ENCODE assay signal across 4 fruit fly cellular contexts in genomic region chr2L:14024051-14024745, dm6.
TF ChIP-seq lines count a peak whose summit lies in the region.

No protein-coding gene starts in this region.

TF ChIP-seq in whole organism, adult, 20 proteins besides CTCF, POLR2A, EP300 and RAD21 (continued from another document):
- TF ChIP-seq toe (GFP tag; optimal IDR thresholded peaks at IDR 0.05; lab: Kevin White, UChicago) (peak; percentile 85), CG7045 (GFP tag; optimal IDR thresholded peaks at IDR 0.05; lab: Kevin White, UChicago) (peak; percentile 97)

TF ChIP-seq in whole organism, embryonic, 481 proteins besides CTCF, POLR2A, EP300 and RAD21 (continued from another document and continues in another):
- TF ChIP-seq CrebB (tag; optimal IDR thresholded peaks at IDR 0.05; lab: Kevin White, UChicago) (peak; percentile 100), CG17912 (GFP tag; optimal IDR thresholded peaks at IDR 0.05; lab: Kevin White, UChicago) (peak; percentile 100), CG4854 (GFP tag; optimal IDR thresholded peaks at IDR 0.05; lab: Kevin White, UChicago) (peak; percentile 99), CG11723 (GFP tag; optimal IDR thresholded peaks at IDR 0.05; lab: Kevin White, UChicago) (peak; percentile 100), lov (optimal IDR thresholded peaks at IDR 0.05; lab: Kevin White, UChicago) (no peak), lov (GFP tag; IDR thresholded peaks at IDR 0.05; lab: Robert Waterston, UW) (peak; percentile 99), H15 (GFP tag; IDR thresholded peaks at IDR 0.05; lab: Robert Waterston, UW) (peak; percentile 98), CG14667 (GFP tag; IDR thresholded peaks at IDR 0.05; lab: Robert Waterston, UW) (peak; percentile 92), tna (GFP tag; IDR thresholded peaks at IDR 0.05; lab: Robert Waterston, UW; ENCODE audit: partially characterized antibody) (0 out of 2 replicates have a peak, but pooled peaks have one; percentile 35), MESR4 (GFP tag; optimal IDR thresholded peaks at IDR 0.05; lab: Kevin White, UChicago) (peak; percentile 77), onecut (GFP tag; IDR thresholded peaks at IDR 0.05; lab: Robert Waterston, UW) (peak; percentile 98), CG31365 (tag; optimal IDR thresholded peaks at IDR 0.05; lab: Kevin White, UChicago) (peak; percentile 96), CG14050 (GFP tag; IDR thresholded peaks at IDR 0.05; lab: Robert Waterston, UW) (peak; percentile 97), nom (GFP tag; optimal IDR thresholded peaks at IDR 0.05; lab: Kevin White, UChicago) (peak; percentile 81), lmd (GFP tag; IDR thresholded peaks at IDR 0.05; lab: Robert Waterston, UW) (peak; percentile 89), CG34376 (GFP tag; optimal IDR thresholded peaks at IDR 0.05; lab: Kevin White, UChicago) (peak; percentile 99), Adf1 (GFP tag; IDR thresholded peaks at IDR 0.05; lab: Robert Waterston, UW) (peak; percentile 87), Hand (GFP tag; optimal IDR thresholded peaks at IDR 0.05; lab: Kevin White, UChicago) (peak; percentile 98), HmgD (GFP tag; optimal IDR thresholded peaks at IDR 0.05; lab: Kevin White, UChicago) (peak; percentile 99), mld (GFP tag; IDR thresholded peaks at IDR 0.05; lab: Robert Waterston, UW; ENCODE audit: partially characterized antibody) (peak; percentile 38; the same call in 1 of the 3 replicates), CG10274 (GFP tag; optimal IDR thresholded peaks at IDR 0.05; lab: Kevin White, UChicago) (peak; percentile 96), Ada2b (GFP tag; IDR thresholded peaks at IDR 0.05; lab: Robert Waterston, UW) (peak; percentile 96), Sry-β (GFP tag; optimal IDR thresholded peaks at IDR 0.05; lab: Kevin White, UChicago) (peak; percentile 85), CG12659 (GFP tag; optimal IDR thresholded peaks at IDR 0.05; lab: Kevin White, UChicago) (peak; percentile 100), Atf3 (GFP tag; optimal IDR thresholded peaks at IDR 0.05; lab: Kevin White, UChicago) (peak; percentile 99), CG32532 (GFP tag; IDR thresholded peaks at IDR 0.05; lab: Robert Waterston, UW) (peak; percentile 88), CG10654 (GFP tag; optimal IDR thresholded peaks at IDR 0.05; lab: Kevin White, UChicago) (peak; percentile 100), CG10267 (tag; optimal IDR thresholded peaks at IDR 0.05; lab: Kevin White, UChicago) (peak; percentile 88), Blimp-1 (GFP tag; optimal IDR thresholded peaks at IDR 0.05; lab: Kevin White, UChicago) (peak; percentile 99), ttk (GFP tag; IDR thresholded peaks at IDR 0.05; lab: Robert Waterston, UW) (peak; percentile 94), Ravus (GFP tag; IDR thresholded peaks at IDR 0.05; lab: Robert Waterston, UW) (peak; percentile 93), CG15011 (GFP tag; optimal IDR thresholded peaks at IDR 0.05; lab: Kevin White, UChicago) (peak; percentile 100), CG3281 (GFP tag; optimal IDR thresholded peaks at IDR 0.05; lab: Kevin White, UChicago) (peak; percentile 99), tll (GFP tag; optimal IDR thresholded peaks at IDR 0.05; lab: Kevin White, UChicago) (peak in 1 of 2 experiments; percentile 89), bowl (GFP tag; IDR thresholded peaks at IDR 0.05; lab: Robert Waterston, UW) (peak; percentile 96), schlank (tag; optimal IDR thresholded peaks at IDR 0.05; lab: Kevin White, UChicago) (peak; percentile 100), CG8359 (GFP tag; optimal IDR thresholded peaks at IDR 0.05; lab: Kevin White, UChicago; ENCODE audit: borderline replicate concordance) (peak; percentile 97), ap (GFP tag; IDR thresholded peaks at IDR 0.05; lab: Robert Waterston, UW) (peak; percentile 98), row (GFP tag; IDR thresholded peaks at IDR 0.05; lab: Robert Waterston, UW) (peak; percentile 19; the same call in 2 of the 3 replicates), Trl (optimal IDR thresholded peaks at IDR 0.05; lab: Kevin White, UChicago) (peak in 1 of 2 experiments; percentile 69), Trl (GFP tag; optimal IDR thresholded peaks at IDR 0.05; lab: Kevin White, UChicago) (peak; percentile 100)

TF ChIP-seq in whole organism, prepupa, 60 proteins besides CTCF, POLR2A, EP300 and RAD21 (continued from another document):
- peak; percentile 88 for TF ChIP-seq eg (GFP tag; IDR thresholded peaks at IDR 0.05; lab: Robert Waterston, UW)
- TF ChIP-seq CG8319 (GFP tag; optimal IDR thresholded peaks at IDR 0.05; lab: Kevin White, UChicago): peak; percentile 51
- peak; percentile 60 for TF ChIP-seq Eip75B (GFP tag; optimal IDR thresholded peaks at IDR 0.05; lab: Kevin White, UChicago)
- TF ChIP-seq spab (GFP tag; optimal IDR thresholded peaks at IDR 0.05; lab: Kevin White, UChicago): peak; percentile 74
- peak; percentile 100 for TF ChIP-seq fkh (GFP tag; optimal IDR thresholded peaks at IDR 0.05; lab: Kevin White, UChicago)
- peak; percentile 68 for TF ChIP-seq CG6276 (GFP tag; optimal IDR thresholded peaks at IDR 0.05; lab: Kevin White, UChicago)
- TF ChIP-seq Hr38 (GFP tag; optimal IDR thresholded peaks at IDR 0.05; lab: Kevin White, UChicago): peak; percentile 85
- TF ChIP-seq CG6163 (GFP tag; IDR thresholded peaks at IDR 0.05; lab: Robert Waterston, UW): peak; percentile 91
- TF ChIP-seq CG15336 (GFP tag; IDR thresholded peaks at IDR 0.05; lab: Robert Waterston, UW): peak; percentile 59
- TF ChIP-seq svp (GFP tag; lab: Kevin White, UChicago): peak; percentile 69
- TF ChIP-seq Eip93F (GFP tag; optimal IDR thresholded peaks at IDR 0.05; lab: Kevin White, UChicago): no peak
- peak; percentile 31 for TF ChIP-seq CG3032 (tag; optimal IDR thresholded peaks at IDR 0.05; lab: Kevin White, UChicago)
- peak; percentile 75 for TF ChIP-seq CG6808 (GFP tag; optimal IDR thresholded peaks at IDR 0.05; lab: Kevin White, UChicago)
- no peak for TF ChIP-seq CG11902 (GFP tag; optimal IDR thresholded peaks at IDR 0.05; lab: Kevin White, UChicago)
- TF ChIP-seq net (GFP tag; optimal IDR thresholded peaks at IDR 0.05; lab: Kevin White, UChicago): peak; percentile 69
- peak; percentile 63 for TF ChIP-seq CG11294 (GFP tag; IDR thresholded peaks at IDR 0.05; lab: Robert Waterston, UW)
- no peak for TF ChIP-seq Sox15 (GFP tag; optimal IDR thresholded peaks at IDR 0.05; lab: Kevin White, UChicago)
- TF ChIP-seq OdsH (GFP tag; optimal IDR thresholded peaks at IDR 0.05; lab: Kevin White, UChicago): peak; percentile 75
- peak; percentile 79 for TF ChIP-seq CG11762 (GFP tag; optimal IDR thresholded peaks at IDR 0.05; lab: Kevin White, UChicago; ENCODE audit: insufficient read depth)
- TF ChIP-seq esn (GFP tag; optimal IDR thresholded peaks at IDR 0.05; lab: Kevin White, UChicago): peak; percentile 82
- TF ChIP-seq CG8632 (GFP tag; optimal IDR thresholded peaks at IDR 0.05; lab: Kevin White, UChicago): peak; percentile 77
- peak; percentile 79 for TF ChIP-seq Sox102F (GFP tag; optimal IDR thresholded peaks at IDR 0.05; lab: Kevin White, UChicago)
- peak; percentile 81 for TF ChIP-seq CG16779 (tag; optimal IDR thresholded peaks at IDR 0.05; lab: Kevin White, UChicago)
- TF ChIP-seq CG4318 (GFP tag; optimal IDR thresholded peaks at IDR 0.05; lab: Kevin White, UChicago): no peak
- TF ChIP-seq CG34406 (GFP tag; optimal IDR thresholded peaks at IDR 0.05; lab: Kevin White, UChicago): peak; percentile 77
- peak; percentile 59 for TF ChIP-seq dac (GFP tag; optimal IDR thresholded peaks at IDR 0.05; lab: Kevin White, UChicago)
- peak; percentile 83 for TF ChIP-seq CG7368 (GFP tag; optimal IDR thresholded peaks at IDR 0.05; lab: Kevin White, UChicago)
- peak; percentile 67 for TF ChIP-seq CG3919 (GFP tag; optimal IDR thresholded peaks at IDR 0.05; lab: Kevin White, UChicago)
- TF ChIP-seq lz (GFP tag; optimal IDR thresholded peaks at IDR 0.05; lab: Kevin White, UChicago): peak; percentile 65
- peak; percentile 66 for TF ChIP-seq fd85E (GFP tag; optimal IDR thresholded peaks at IDR 0.05; lab: Kevin White, UChicago)
- peak; percentile 92 for TF ChIP-seq Blimp-1 (GFP tag; optimal IDR thresholded peaks at IDR 0.05; lab: Kevin White, UChicago)
- TF ChIP-seq salr (GFP tag; optimal IDR thresholded peaks at IDR 0.05; lab: Kevin White, UChicago): peak; percentile 64 to 84
- TF ChIP-seq cyc (GFP tag; optimal IDR thresholded peaks at IDR 0.05; lab: Kevin White, UChicago): peak; percentile 58
- peak; percentile 49 for TF ChIP-seq Ets21C (GFP tag; optimal IDR thresholded peaks at IDR 0.05; lab: Kevin White, UChicago)
- TF ChIP-seq fd59A (GFP tag; optimal IDR thresholded peaks at IDR 0.05; lab: Kevin White, UChicago): peak; percentile 21
- peak; percentile 66 for TF ChIP-seq CG9139 (GFP tag; optimal IDR thresholded peaks at IDR 0.05; lab: Kevin White, UChicago)
- TF ChIP-seq CG6792 (GFP tag; optimal IDR thresholded peaks at IDR 0.05; lab: Kevin White, UChicago): peak; percentile 81
- peak; percentile 55 for TF ChIP-seq CG10669 (GFP tag; optimal IDR thresholded peaks at IDR 0.05; lab: Kevin White, UChicago)
- peak; percentile 93 for TF ChIP-seq CG6854 (GFP tag; optimal IDR thresholded peaks at IDR 0.05; lab: Kevin White, UChicago)
- TF ChIP-seq CG32006 (GFP tag; optimal IDR thresholded peaks at IDR 0.05; lab: Kevin White, UChicago): peak; percentile 21
- TF ChIP-seq achi (GFP tag; optimal IDR thresholded peaks at IDR 0.05; lab: Kevin White, UChicago): peak; percentile 76

TF ChIP-seq in whole organism, wandering third instar larva, 38 proteins besides CTCF, POLR2A, EP300 and RAD21 (continued from another document):
- TF ChIP-seq dsf (GFP tag; optimal IDR thresholded peaks at IDR 0.05; lab: Kevin White, UChicago; ENCODE audit: borderline replicate concordance) (peak; percentile 94), N (GFP tag; optimal IDR thresholded peaks at IDR 0.05; lab: Kevin White, UChicago) (no peak), sage (GFP tag; optimal IDR thresholded peaks at IDR 0.05; lab: Kevin White, UChicago) (peak; percentile 72), h (GFP tag; optimal IDR thresholded peaks at IDR 0.05; lab: Kevin White, UChicago) (peak; percentile 94), CG9705 (GFP tag; optimal IDR thresholded peaks at IDR 0.05; lab: Kevin White, UChicago) (peak; percentile 94), GATAd (GFP tag; optimal IDR thresholded peaks at IDR 0.05; lab: Kevin White, UChicago) (peak; percentile 85), rgr (GFP tag; optimal IDR thresholded peaks at IDR 0.05; lab: Kevin White, UChicago) (peak; percentile 97), brk (GFP tag; optimal IDR thresholded peaks at IDR 0.05; lab: Kevin White, UChicago) (peak; percentile 79), Abd-B (GFP tag; optimal IDR thresholded peaks at IDR 0.05; lab: Kevin White, UChicago) (no peak), Hnf4 (GFP tag; optimal IDR thresholded peaks at IDR 0.05; lab: Kevin White, UChicago) (peak; percentile 96), Hr83 (GFP tag; optimal IDR thresholded peaks at IDR 0.05; lab: Kevin White, UChicago; ENCODE audit: poor library complexity, severe bottlenecking) (peak; percentile 96), sv (GFP tag; optimal IDR thresholded peaks at IDR 0.05; lab: Kevin White, UChicago) (peak; percentile 99)
TF ChIP-seq in whole organism, wandering third instar larva: peak in this region for 28.
